Worm (Caenorhabditis elegans) whole organism, early embryonic: ENCODE data around the gene srh-195.

Source experiments
- ama-1 ChIP-seq: fragments of 150-350 bp; optimal IDR thresholded peaks from 2 replicates; lab custom pipeline; 2014
- sea-1 ChIP-seq: fragments of 200-800 bp; sonication (Bioruptor generic); conservative IDR thresholded peaks from 2 replicates; pipeline ENCODE4 v1.3.6; 2022; ENCODE audit warnings: missing genetic modification characterization, missing compliant biosample characterization
- tbx-11 ChIP-seq: fragments of 200-800 bp; sonication (Bioruptor generic); IDR thresholded peaks from 2 replicates; pipeline ENCODE4 v1.3.6; 2022; ENCODE audit warnings: missing genetic modification characterization, missing compliant biosample characterization
- tbx-37 ChIP-seq: fragments of 200-800 bp; sonication (Bioruptor generic); conservative IDR thresholded peaks from 2 replicates; pipeline ENCODE4 v1.3.6; 2022; ENCODE audit warnings: missing genetic modification reagents, missing genetic modification characterization, missing compliant biosample characterization
- tra-4 ChIP-seq: sonication (generic microtip); optimal IDR thresholded peaks from 2 replicates; lab custom pipeline; 2017; ENCODE audit warnings: missing genetic modification characterization, missing compliant biosample characterization

DNA sequence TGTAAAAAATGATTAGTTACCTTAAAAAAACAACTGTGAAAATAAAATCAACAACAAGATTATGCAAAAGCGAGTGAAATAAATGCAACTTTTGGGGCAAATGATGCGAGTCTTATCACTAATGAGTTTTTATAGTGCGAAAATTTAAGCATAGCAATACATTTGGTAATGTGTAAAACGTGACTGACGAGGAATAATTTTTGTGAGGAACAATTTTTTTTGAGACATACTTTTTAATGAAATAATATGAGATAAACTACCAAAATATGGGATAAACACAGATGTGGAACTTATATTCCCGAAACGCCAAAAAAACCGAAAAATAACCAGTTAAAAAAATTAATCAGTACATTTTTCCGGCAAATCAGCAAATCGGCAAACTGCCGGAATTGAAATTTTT lies 36.3 kb downstream of the srh-195 start, which contains the start of gene F07E5.9:
- TF ChIP-seq ama-1: no peak
- no peak for TF ChIP-seq tbx-37
- TF ChIP-seq tbx-11: no peak
- TF ChIP-seq tra-4: no peak
- no peak for TF ChIP-seq sea-1 (GFP tag; lab: Robert Waterston, UW)
